Fruit fly (Drosophila melanogaster) whole organism, wandering third instar larva: ENCODE results near the gene CG9547.

ENCODE experiments used
- Abd-B ChIP-seq: fragments of >200 bp; optimal IDR thresholded peaks from 2 replicates; lab custom pipeline; 2017; ENCODE audit warnings: missing biosample characterization, missing genetic modification characterization
- CG32264 ChIP-seq: fragments of 200-800 bp; sonication (Bioruptor generic); optimal IDR thresholded peaks from 2 replicates; lab custom pipeline; 2016; ENCODE audit warnings: missing biosample characterization, missing genetic modification characterization
- Dfd ChIP-seq: fragments of >200 bp; optimal IDR thresholded peaks from 2 replicates; lab custom pipeline; 2017; ENCODE audit warnings: missing biosample characterization, missing genetic modification characterization
- Dif ChIP-seq: fragments of 200-275, 200-300 bp; sonication (Bioruptor generic); optimal IDR thresholded peaks from 2 replicates; lab custom pipeline; 2018; ENCODE audit warnings: missing biosample characterization, missing genetic modification characterization; ENCODE audit not compliant: partially characterized antibody
- Hr78 ChIP-seq: fragments of >200 bp; optimal IDR thresholded peaks from 2 replicates; lab custom pipeline; 2017; ENCODE audit warnings: missing biosample characterization, missing genetic modification characterization
- dl ChIP-seq, 2 experiments: fragments of 175-275, 200-275 bp in 1 of 2; fragments of 200-275 bp in 1 of 2; sonication (Bioruptor generic); optimal IDR thresholded peaks; lab custom pipeline; 2018; ENCODE audit warnings: mild to moderate bottlenecking in 2 of 2, missing biosample characterization in 2 of 2, missing genetic modification characterization in 2 of 2, moderate library complexity in 2 of 2; ENCODE audit not compliant: partially characterized antibody in 2 of 2, insufficient read depth in 1 of 2
- rgr ChIP-seq: fragments of 200-800 bp; sonication (Bioruptor generic); optimal IDR thresholded peaks from 3 replicates; lab custom pipeline; 2016; ENCODE audit warnings: missing biosample characterization, mild to moderate bottlenecking, missing genetic modification characterization
- sage ChIP-seq: fragments of 200-800 bp; sonication (Bioruptor generic); optimal IDR thresholded peaks from 2 replicates; lab custom pipeline; 2016; ENCODE audit warnings: missing biosample characterization, mild to moderate bottlenecking, missing genetic modification characterization
- usp ChIP-seq: fragments of >200 bp; optimal IDR thresholded peaks from 2 replicates; lab custom pipeline; 2017; ENCODE audit warnings: missing biosample characterization, missing genetic modification characterization

- TF ChIP-seq usp (GFP tag; lab: Kevin White, UChicago), result no peak
- no peak for TF ChIP-seq CG32264 (GFP tag; lab: Kevin White, UChicago)
- TF ChIP-seq Abd-B (GFP tag; lab: Kevin White, UChicago), result no peak
- TF ChIP-seq dl (GFP tag; optimal IDR thresholded peaks at IDR 0.05; lab: Kevin White, UChicago; ENCODE audit: insufficient read depth in 1 of 2, partially characterized antibody in 2 of 2), result no peak
- peak; percentile 10 for TF ChIP-seq Dif (GFP tag; lab: Kevin White, UChicago)
- TF ChIP-seq rgr, result peak; percentile 16
- no peak for TF ChIP-seq Dfd (GFP tag; lab: Kevin White, UChicago)
- TF ChIP-seq Hr78 (GFP tag; lab: Kevin White, UChicago), result no peak
- no peak for TF ChIP-seq sage
Observed at dm6 chr2L:6447581-6448333, 46.6 kb downstream of the CG9547 start.
